Fruit fly (Drosophila melanogaster) whole organism, embryonic: ENCODE data around the gene CG32816.
A peak's percentile ranks its signal among the peaks of the same experiment; 100 is the strongest.

Experiments used
- Aef1 ChIP-seq: fragments of 200-800 bp; sonication (Bioruptor generic); IDR thresholded peaks from 3 replicates; pipeline ENCODE4 v1.3.6; 2022; ENCODE audit warnings: missing biosample characterization, missing genetic modification characterization
- CG10147 ChIP-seq: fragments of 200-800 bp; sonication (Bioruptor generic); optimal IDR thresholded peaks from 2 replicates; lab custom pipeline; 2019; ENCODE audit warnings: missing biosample characterization, mild to moderate bottlenecking, missing genetic modification characterization, moderate library complexity
- CG10543 ChIP-seq: fragments of 200-800 bp; sonication (Bioruptor generic); optimal IDR thresholded peaks from 3 replicates; lab custom pipeline; 2017; ENCODE audit warnings: missing biosample characterization, mild to moderate bottlenecking, missing genetic modification characterization, moderate library complexity
- CG10959 ChIP-seq: fragments of 200-800 bp; sonication (Bioruptor generic); IDR thresholded peaks from 2 replicates; pipeline ENCODE4 v1.3.6; 2022; ENCODE audit warnings: missing biosample characterization, missing genetic modification characterization
- CG11085 ChIP-seq: fragments of 200-800 bp; sonication (Bioruptor generic); IDR thresholded peaks from 2 replicates; pipeline ENCODE4 v1.3.6; 2022; ENCODE audit warnings: missing biosample characterization, missing genetic modification characterization
- CG11093 ChIP-seq: fragments of 200-800 bp; sonication (Bioruptor generic); IDR thresholded peaks from 3 replicates; pipeline ENCODE4 v1.3.6; 2022; ENCODE audit warnings: missing biosample characterization, missing genetic modification characterization
- CG11723 ChIP-seq: fragments of 200-800 bp; sonication (Bioruptor generic); optimal IDR thresholded peaks from 2 replicates; lab custom pipeline; 2017; ENCODE audit warnings: missing biosample characterization, mild to moderate bottlenecking, missing genetic modification characterization
- CG12391 ChIP-seq: fragments of 200-800 bp; sonication (Bioruptor generic); optimal IDR thresholded peaks from 3 replicates; lab custom pipeline; 2018; ENCODE audit warnings: missing biosample characterization, mild to moderate bottlenecking, missing genetic modification characterization, moderate library complexity
- CG12769 ChIP-seq: fragments of 200-800 bp; sonication (Bioruptor generic); optimal IDR thresholded peaks from 2 replicates; lab custom pipeline; 2019; ENCODE audit warnings: missing biosample characterization, mild to moderate bottlenecking, missing genetic modification characterization, moderate library complexity
- CG13296 ChIP-seq: fragments of 200-800 bp; sonication (Bioruptor generic); optimal IDR thresholded peaks from 3 replicates; lab custom pipeline; 2018; ENCODE audit warnings: missing biosample characterization, mild to moderate bottlenecking, missing genetic modification characterization
- CG15011 ChIP-seq: fragments of 200-800 bp; sonication (Bioruptor generic); optimal IDR thresholded peaks from 3 replicates; lab custom pipeline; 2018; ENCODE audit warnings: missing biosample characterization, mild to moderate bottlenecking, missing genetic modification characterization
- CG15696 ChIP-seq: fragments of 200-800 bp; sonication (Bioruptor generic); optimal IDR thresholded peaks from 2 replicates; lab custom pipeline; 2019; ENCODE audit warnings: missing biosample characterization, mild to moderate bottlenecking, missing genetic modification characterization, moderate library complexity
- CG17361 ChIP-seq: fragments of 200-800 bp; sonication (Bioruptor generic); IDR thresholded peaks from 3 replicates; pipeline ENCODE4 v1.3.6; 2022; ENCODE audit warnings: missing biosample characterization, missing genetic modification characterization
- CG17829 ChIP-seq: fragments of 200-800 bp; optimal IDR thresholded peaks from 2 replicates; lab custom pipeline; 2019; ENCODE audit warnings: missing biosample characterization, mild to moderate bottlenecking, missing genetic modification characterization, moderate library complexity
- CG2678 ChIP-seq: fragments of 200-800 bp; sonication (Bioruptor generic); optimal IDR thresholded peaks from 3 replicates; lab custom pipeline; 2019; ENCODE audit warnings: missing biosample characterization, mild to moderate bottlenecking, missing genetic modification characterization, moderate library complexity
- CG30431 ChIP-seq: fragments of 200-800 bp; sonication (Bioruptor generic); optimal IDR thresholded peaks from 2 replicates; lab custom pipeline; 2017; ENCODE audit warnings: missing biosample characterization, missing genetic modification characterization
- CG32767 ChIP-seq: fragments of 200-800 bp; sonication (Bioruptor generic); IDR thresholded peaks from 2 replicates; pipeline ENCODE4 v1.3.6; 2022; ENCODE audit warnings: missing biosample characterization, missing genetic modification characterization
- CG4707 ChIP-seq: fragments of 200-800 bp; sonication (Bioruptor generic); optimal IDR thresholded peaks from 2 replicates; lab custom pipeline; 2018; ENCODE audit warnings: missing biosample characterization, mild to moderate bottlenecking, missing genetic modification characterization, moderate library complexity
- CG4854 ChIP-seq: fragments of 200-800 bp; sonication (Bioruptor generic); optimal IDR thresholded peaks from 2 replicates; lab custom pipeline; 2016; ENCODE audit warnings: missing biosample characterization, missing genetic modification characterization, inconsistent platforms
- CG8944 ChIP-seq: fragments of 200-800 bp; sonication (Bioruptor generic); optimal IDR thresholded peaks from 3 replicates; lab custom pipeline; 2016; ENCODE audit warnings: missing biosample characterization, missing genetic modification characterization
- Dad ChIP-seq: fragments of 200-800 bp; sonication (Bioruptor generic); optimal IDR thresholded peaks from 3 replicates; lab custom pipeline; 2016; ENCODE audit warnings: missing biosample characterization, missing genetic modification characterization
- Drgx ChIP-seq: fragments of 200-800 bp; sonication (Bioruptor generic); IDR thresholded peaks from 2 replicates; pipeline ENCODE4 v1.3.6; 2022; ENCODE audit warnings: missing biosample characterization, missing genetic modification characterization
- Gsc ChIP-seq: fragments of 200-800 bp; sonication (Bioruptor generic); IDR thresholded peaks from 2 replicates; pipeline ENCODE4 v1.3.6; 2022; ENCODE audit warnings: missing biosample characterization, missing genetic modification characterization
- Hmr ChIP-seq: fragments of 200-800 bp; sonication (Bioruptor generic); optimal IDR thresholded peaks from 3 replicates; lab custom pipeline; 2017; ENCODE audit warnings: mild to moderate bottlenecking, missing biosample characterization, missing genetic modification reagents, missing genetic modification characterization
- Hmx ChIP-seq: fragments of 200-800 bp; sonication (Bioruptor generic); optimal IDR thresholded peaks from 2 replicates; lab custom pipeline; 2016; ENCODE audit warnings: missing biosample characterization, missing genetic modification characterization
- Hsf ChIP-seq: fragments of 200-800 bp; sonication (Bioruptor generic); optimal IDR thresholded peaks from 3 replicates; lab custom pipeline; 2016; ENCODE audit warnings: missing biosample characterization, missing genetic modification characterization
- Kr ChIP-seq: fragments of 200-800 bp; sonication (Bioruptor generic); optimal IDR thresholded peaks from 2 replicates; lab custom pipeline; 2017; ENCODE audit warnings: missing biosample characterization, mild to moderate bottlenecking, missing genetic modification characterization
- Nf-YB ChIP-seq: fragments of 200-800 bp; sonication (Bioruptor generic); optimal IDR thresholded peaks from 3 replicates; lab custom pipeline; 2019; ENCODE audit warnings: missing biosample characterization, mild to moderate bottlenecking, missing genetic modification characterization, moderate library complexity
- Nf-YC ChIP-seq: fragments of 200-800 bp; optimal IDR thresholded peaks from 3 replicates; lab custom pipeline; 2019; ENCODE audit warnings: missing biosample characterization, mild to moderate bottlenecking, missing genetic modification characterization, moderate library complexity
- Ptx1 ChIP-seq: fragments of 200-800 bp; sonication (Bioruptor generic); IDR thresholded peaks from 2 replicates; pipeline ENCODE4 v1.3.6; 2022; ENCODE audit warnings: missing biosample characterization, missing genetic modification characterization
- Six4 ChIP-seq: fragments of 200-800 bp; sonication (Bioruptor generic); optimal IDR thresholded peaks from 2 replicates; lab custom pipeline; 2016; ENCODE audit warnings: missing biosample characterization, missing genetic modification characterization
- Sox100B ChIP-seq: fragments of 200-800 bp; sonication (Bioruptor generic); optimal IDR thresholded peaks from 3 replicates; lab custom pipeline; 2018; ENCODE audit warnings: missing biosample characterization, mild to moderate bottlenecking, missing genetic modification characterization
- Xbp1 ChIP-seq: fragments of 200-800 bp; sonication (Bioruptor generic); optimal IDR thresholded peaks from 3 replicates; lab custom pipeline; 2016; ENCODE audit warnings: missing biosample characterization, mild to moderate bottlenecking, missing genetic modification characterization
- ac ChIP-seq: fragments of 200-800 bp; sonication (Bioruptor generic); optimal IDR thresholded peaks from 3 replicates; lab custom pipeline; 2017; ENCODE audit warnings: missing biosample characterization, mild to moderate bottlenecking, missing genetic modification characterization
- amos ChIP-seq: fragments of 200-800 bp; sonication (Bioruptor generic); IDR thresholded peaks from 2 replicates; pipeline ENCODE4 v1.3.6; 2022; ENCODE audit warnings: missing biosample characterization, missing genetic modification characterization; ENCODE audit not compliant: partially characterized antibody
- cas ChIP-seq: fragments of 200-800 bp; sonication (Bioruptor generic); IDR thresholded peaks from 2 replicates; pipeline ENCODE4 v1.3.6; 2022; ENCODE audit warnings: missing biosample characterization, missing genetic modification characterization
- crp ChIP-seq, 2 experiments: fragments of 200-800 bp; sonication (Bioruptor generic); optimal IDR thresholded peaks; 2 replicates in 1 of 2; 3 replicates in 1 of 2; lab custom pipeline; 2017; ENCODE audit warnings: missing biosample characterization in 2 of 2, missing genetic modification characterization in 2 of 2, mild to moderate bottlenecking in 1 of 2, moderate library complexity in 1 of 2
- da ChIP-seq: fragments of 200-800 bp; sonication (Bioruptor generic); optimal IDR thresholded peaks from 2 replicates; lab custom pipeline; 2016; ENCODE audit warnings: missing biosample characterization, missing genetic modification characterization
- dan ChIP-seq: fragments of 200-800 bp; sonication (Bioruptor generic); IDR thresholded peaks from 2 replicates; pipeline ENCODE4 v1.3.6; 2022; ENCODE audit warnings: missing biosample characterization, missing genetic modification characterization
- dpn ChIP-seq, 2 experiments: fragments of 200-800 bp; sonication (Bioruptor generic); optimal IDR thresholded peaks; 3 replicates each; lab custom pipeline; 2016; ENCODE audit warnings: missing biosample characterization in 2 of 2, missing genetic modification characterization in 2 of 2
- ewg ChIP-seq: fragments of 200-800 bp; sonication (Bioruptor generic); optimal IDR thresholded peaks from 3 replicates; lab custom pipeline; 2017; ENCODE audit warnings: mild to moderate bottlenecking, missing biosample characterization, missing genetic modification reagents, missing genetic modification characterization
- ftz-f1 ChIP-seq: fragments of 200-800 bp; sonication (Bioruptor generic); optimal IDR thresholded peaks from 2 replicates; lab custom pipeline; 2016; ENCODE audit warnings: missing biosample characterization, missing genetic modification characterization
- jing ChIP-seq: fragments of 200-800 bp; sonication (Bioruptor generic); optimal IDR thresholded peaks from 2 replicates; lab custom pipeline; 2018; ENCODE audit warnings: missing biosample characterization, mild to moderate bottlenecking, missing genetic modification characterization
- mld ChIP-seq: fragments of 200-800 bp; sonication (Bioruptor generic); IDR thresholded peaks from 3 replicates; pipeline ENCODE4 v1.3.6; 2022; ENCODE audit warnings: missing biosample characterization, missing genetic modification characterization; ENCODE audit not compliant: partially characterized antibody
- nau ChIP-seq: fragments of 200-800 bp; sonication (Bioruptor generic); optimal IDR thresholded peaks from 3 replicates; lab custom pipeline; 2017; ENCODE audit warnings: missing biosample characterization, mild to moderate bottlenecking, missing genetic modification characterization, missing genetic modification reagents
- pb ChIP-seq: fragments of 200-800 bp; sonication (Bioruptor generic); optimal IDR thresholded peaks from 3 replicates; lab custom pipeline; 2016; ENCODE audit warnings: missing biosample characterization, missing genetic modification characterization
- seq ChIP-seq: fragments of 200-800 bp; sonication (Bioruptor generic); IDR thresholded peaks from 2 replicates; pipeline ENCODE4 v1.3.6; 2022; ENCODE audit warnings: missing biosample characterization, missing genetic modification characterization
- slp2 ChIP-seq: fragments of 200-800 bp; sonication (Bioruptor generic); optimal IDR thresholded peaks from 2 replicates; lab custom pipeline; 2016; ENCODE audit warnings: missing biosample characterization, missing genetic modification characterization
- tx ChIP-seq: fragments of 200-800 bp; sonication (Bioruptor generic); optimal IDR thresholded peaks from 2 replicates; lab custom pipeline; 2016; ENCODE audit warnings: missing biosample characterization, missing genetic modification characterization
- unpg ChIP-seq: fragments of 200-800 bp; sonication (Bioruptor generic); optimal IDR thresholded peaks from 3 replicates; lab custom pipeline; 2018; ENCODE audit warnings: missing biosample characterization, mild to moderate bottlenecking, missing genetic modification characterization, moderate library complexity

CG32816 gene

dm6 chrX:499589-500041 lies 29.1 kb upstream of the CG32816 start (continued):
- TF ChIP-seq seq, result peak; percentile 76
- peak; percentile 57 for TF ChIP-seq Hmx (GFP tag; lab: Kevin White, UChicago)
- peak in 1 of 2 experiments; percentile 40 for TF ChIP-seq crp (GFP tag; optimal IDR thresholded peaks at IDR 0.05; lab: Kevin White, UChicago)
- no peak for TF ChIP-seq Kr (GFP tag; lab: Kevin White, UChicago)
- TF ChIP-seq Xbp1 (GFP tag; lab: Kevin White, UChicago), result peak; percentile 71
- peak; percentile 67 for TF ChIP-seq ewg (GFP tag; lab: Kevin White, UChicago)
- peak; percentile 80 for TF ChIP-seq unpg (GFP tag; lab: Kevin White, UChicago)
- TF ChIP-seq ac (GFP tag; lab: Kevin White, UChicago), result peak; percentile 9
- TF ChIP-seq Six4 (GFP tag; lab: Kevin White, UChicago), result peak; percentile 75
- TF ChIP-seq CG32767 (GFP tag; lab: Robert Waterston, UW), result peak; percentile 63; the same call in 1 of the 2 replicates
- TF ChIP-seq CG15011 (GFP tag; lab: Kevin White, UChicago), result peak; percentile 82
- TF ChIP-seq da (GFP tag; lab: Kevin White, UChicago), result peak; percentile 54
- peak; percentile 74; the same call in 1 of the 2 replicates for TF ChIP-seq Drgx (GFP tag; lab: Robert Waterston, UW)
- peak; percentile 96 for TF ChIP-seq CG10543
- TF ChIP-seq CG12391, result peak; percentile 76
- peak; percentile 41; the same call in 1 of the 3 replicates for TF ChIP-seq Aef1 (GFP tag; lab: Robert Waterston, UW)
- TF ChIP-seq ftz-f1 (GFP tag; lab: Kevin White, UChicago), result peak; percentile 29
- TF ChIP-seq Hsf (GFP tag; lab: Kevin White, UChicago), result peak; percentile 68
- TF ChIP-seq amos (GFP tag; lab: Robert Waterston, UW), result no peak
- peak; percentile 51; the same call in 1 of the 3 replicates for TF ChIP-seq CG11093 (GFP tag; lab: Robert Waterston, UW)
- TF ChIP-seq nau (GFP tag; lab: Kevin White, UChicago), result peak; percentile 84
- peak; percentile 77 for TF ChIP-seq dpn (GFP tag; optimal IDR thresholded peaks at IDR 0.05; lab: Kevin White, UChicago)
- TF ChIP-seq CG10959 (GFP tag; lab: Robert Waterston, UW), result 0 out of 2 replicates have a peak, but pooled peaks have one; percentile 9
- TF ChIP-seq CG4854 (GFP tag; lab: Kevin White, UChicago), result peak; percentile 70
- peak; percentile 94 for TF ChIP-seq CG13296 (GFP tag; lab: Kevin White, UChicago)
- TF ChIP-seq CG11723 (GFP tag; lab: Kevin White, UChicago), result peak; percentile 77
- peak; percentile 82 for TF ChIP-seq tx (GFP tag; lab: Kevin White, UChicago)
- TF ChIP-seq Gsc (GFP tag; lab: Robert Waterston, UW), result no peak
- peak; percentile 88 for TF ChIP-seq CG10147
- TF ChIP-seq Hmr (GFP tag; lab: Kevin White, UChicago), result peak; percentile 94
- TF ChIP-seq CG2678, result peak; percentile 93
- peak; percentile 58 for TF ChIP-seq Nf-YB (GFP tag; lab: Kevin White, UChicago)
- TF ChIP-seq mld, result no peak
- peak; percentile 78 for TF ChIP-seq pb
- TF ChIP-seq Nf-YC (tag; lab: Kevin White, UChicago), result peak; percentile 74
- TF ChIP-seq Sox100B, result peak; percentile 86
- TF ChIP-seq CG11085, result no peak
- peak; percentile 57 for TF ChIP-seq CG8944 (GFP tag; lab: Kevin White, UChicago)
- peak; percentile 49 for TF ChIP-seq jing
- TF ChIP-seq CG17829 (tag; lab: Kevin White, UChicago), result peak; percentile 75
- peak; percentile 42; the same call in 1 of the 2 replicates for TF ChIP-seq cas
- TF ChIP-seq CG17361, result peak; percentile 75
- no peak for TF ChIP-seq dan (GFP tag; lab: Robert Waterston, UW)
- TF ChIP-seq Dad, result peak; percentile 66
- TF ChIP-seq CG12769 (tag; lab: Kevin White, UChicago), result peak; percentile 92
- TF ChIP-seq CG4707 (GFP tag; lab: Kevin White, UChicago), result peak; percentile 97
- peak; percentile 29 for TF ChIP-seq CG30431 (GFP tag; lab: Kevin White, UChicago)
- peak; percentile 72 for TF ChIP-seq Ptx1 (GFP tag; lab: Robert Waterston, UW)
- peak; percentile 59 for TF ChIP-seq slp2 (GFP tag; lab: Kevin White, UChicago)
- peak; percentile 70 for TF ChIP-seq CG15696 (tag; lab: Kevin White, UChicago)
